Worm (Caenorhabditis elegans) whole organism, early embryonic: ENCODE data around the gene pcf-11.

Experiments used
- B0310.2 ChIP-seq: sonication (generic microtip); optimal IDR thresholded peaks from 2 replicates; lab custom pipeline; 2016; ENCODE audit warnings: mild to moderate bottlenecking, missing genetic modification characterization, missing compliant biosample characterization
- F13C5.2 ChIP-seq: sonication (generic microtip); optimal IDR thresholded peaks from 2 replicates; lab custom pipeline; 2017; ENCODE audit warnings: mild to moderate bottlenecking, missing genetic modification characterization, inconsistent platforms, missing compliant biosample characterization
- aly-1 ChIP-seq: sonication (generic microtip); optimal IDR thresholded peaks from 2 replicates; lab custom pipeline; 2016; ENCODE audit warnings: missing genetic modification characterization, missing compliant biosample characterization
- ceh-13 ChIP-seq: fragments of 200-800 bp; sonication (Bioruptor generic); optimal IDR thresholded peaks from 2 replicates; lab custom pipeline; 2018; ENCODE audit warnings: mild to moderate bottlenecking, missing genetic modification characterization, missing compliant biosample characterization
- ets-7 ChIP-seq: sonication (generic microtip); optimal IDR thresholded peaks from 2 replicates; lab custom pipeline; 2016; ENCODE audit warnings: missing genotype, missing genetic modification characterization, missing compliant biosample characterization
- flt-1 ChIP-seq: fragments of 200-800 bp; sonication (Bioruptor generic); IDR thresholded peaks from 2 replicates; pipeline ENCODE4 v1.3.6; 2022; ENCODE audit warnings: missing genetic modification characterization, missing compliant biosample characterization
- hmbx-1 ChIP-seq: sonication (generic microtip); optimal IDR thresholded peaks from 2 replicates; lab custom pipeline; 2016; ENCODE audit warnings: mild to moderate bottlenecking, missing genetic modification characterization, missing compliant biosample characterization
- hmg-4 ChIP-seq: fragments of 200-800 bp; sonication (Bioruptor generic); optimal IDR thresholded peaks from 2 replicates; lab custom pipeline; 2018; ENCODE audit warnings: mild to moderate bottlenecking, missing genetic modification characterization, missing compliant biosample characterization
- hnd-1 ChIP-seq: sonication (generic microtip); optimal IDR thresholded peaks from 2 replicates; lab custom pipeline; 2016; ENCODE audit warnings: missing genetic modification characterization, missing compliant biosample characterization
- pes-1 ChIP-seq: fragments of 200-800 bp; sonication (Bioruptor generic); IDR thresholded peaks from 2 replicates; pipeline ENCODE4 v1.3.6; 2022; ENCODE audit warnings: missing genetic modification reagents, missing genetic modification characterization, missing compliant biosample characterization
- scrt-1 ChIP-seq: fragments of 200-800 bp; sonication (Bioruptor generic); IDR thresholded peaks from 2 replicates; pipeline ENCODE4 v1.3.6; 2022; ENCODE audit warnings: missing genetic modification characterization, missing compliant biosample characterization
- sea-1 ChIP-seq: fragments of 200-800 bp; sonication (Bioruptor generic); conservative IDR thresholded peaks from 2 replicates; pipeline ENCODE4 v1.3.6; 2022; ENCODE audit warnings: missing genetic modification characterization, missing compliant biosample characterization
- tbx-11 ChIP-seq: fragments of 200-800 bp; sonication (Bioruptor generic); IDR thresholded peaks from 2 replicates; pipeline ENCODE4 v1.3.6; 2022; ENCODE audit warnings: missing genetic modification characterization, missing compliant biosample characterization
- tbx-37 ChIP-seq: fragments of 200-800 bp; sonication (Bioruptor generic); conservative IDR thresholded peaks from 2 replicates; pipeline ENCODE4 v1.3.6; 2022; ENCODE audit warnings: missing genetic modification reagents, missing genetic modification characterization, missing compliant biosample characterization
- tra-4 ChIP-seq: sonication (generic microtip); optimal IDR thresholded peaks from 2 replicates; lab custom pipeline; 2017; ENCODE audit warnings: missing genetic modification characterization, missing compliant biosample characterization

pcf-11 gene

ce11 chrIII:5078062-5078461 lies 53.3 kb downstream of the pcf-11 start:
- no peak for TF ChIP-seq F13C5.2
- no peak for TF ChIP-seq hmg-4 (GFP tag; lab: Kevin White, UChicago)
- TF ChIP-seq ets-7 (tag; lab: Kevin White, UChicago) = no peak
- no peak for TF ChIP-seq tbx-11
- TF ChIP-seq flt-1 (GFP tag; lab: Robert Waterston, UW) = no peak
- TF ChIP-seq tra-4 (tag; lab: Kevin White, UChicago) = no peak
- TF ChIP-seq pes-1 (GFP tag; lab: Robert Waterston, UW) = no peak
- TF ChIP-seq B0310.2 (tag; lab: Kevin White, UChicago) = no peak
- no peak for TF ChIP-seq hmbx-1 (tag; lab: Kevin White, UChicago)
- no peak for TF ChIP-seq hnd-1 (tag; lab: Kevin White, UChicago)
- no peak for TF ChIP-seq tbx-37 (GFP tag; lab: Robert Waterston, UW)
- no peak for TF ChIP-seq sea-1
- TF ChIP-seq ceh-13 (GFP tag; lab: Kevin White, UChicago) = no peak
- TF ChIP-seq scrt-1 = no peak
- TF ChIP-seq aly-1 (tag; lab: Kevin White, UChicago) = no peak
